Worm (Caenorhabditis elegans) whole organism, mixed stage, embryonic: Measurements from ENCODE around the gene C34E7.3.

Source experiments
- M03D4.4 ChIP-seq: sonication (generic microtip); optimal IDR thresholded peaks from 2 replicates; lab custom pipeline; 2017; ENCODE audit warnings: mild to moderate bottlenecking, missing genetic modification characterization, missing compliant biosample characterization
- ceh-39 ChIP-seq: fragments of 150-350 bp; optimal IDR thresholded peaks from 2 replicates; lab custom pipeline; 2014; ENCODE audit warnings: missing biosample characterization, missing genetic modification characterization
- ceh-83 ChIP-seq: fragments of 200-800 bp; sonication (Bioruptor generic); optimal IDR thresholded peaks from 2 replicates; lab custom pipeline; 2018; ENCODE audit warnings: mild to moderate bottlenecking, missing genetic modification characterization, missing compliant biosample characterization
- ces-1 ChIP-seq: fragments of 150-350 bp; optimal IDR thresholded peaks from 2 replicates; lab custom pipeline; 2014; ENCODE audit warnings: missing biosample characterization, missing genetic modification reagents, missing genetic modification characterization
- cnd-1 ChIP-seq: fragments of 200-800 bp; sonication (Bioruptor generic); optimal IDR thresholded peaks from 2 replicates; lab custom pipeline; 2018; ENCODE audit warnings: mild to moderate bottlenecking, missing genetic modification characterization, missing compliant biosample characterization
- drap-1 ChIP-seq: fragments of 200-800 bp; sonication (Bioruptor generic); optimal IDR thresholded peaks from 3 replicates; lab custom pipeline; 2018; ENCODE audit warnings: mild to moderate bottlenecking, missing genetic modification characterization, missing compliant biosample characterization
- elt-1 ChIP-seq: sonication (generic microtip); optimal IDR thresholded peaks from 2 replicates; lab custom pipeline; 2017; ENCODE audit warnings: missing genetic modification characterization, mild to moderate bottlenecking, missing compliant biosample characterization, antibody characterized with exemption, moderate library complexity, borderline replicate concordance; ENCODE audit not compliant: insufficient read depth
- elt-3 ChIP-seq: fragments of 150-350 bp; optimal IDR thresholded peaks from 2 replicates; lab custom pipeline; 2014; ENCODE audit warnings: missing biosample characterization, missing genetic modification characterization
- flh-1 ChIP-seq: fragments of 200-800 bp; sonication (Bioruptor generic); optimal IDR thresholded peaks from 2 replicates; lab custom pipeline; 2018; ENCODE audit warnings: mild to moderate bottlenecking, missing genetic modification characterization, moderate library complexity, missing compliant biosample characterization
- ham-2 ChIP-seq: fragments of 200-800 bp; sonication (Bioruptor generic); optimal IDR thresholded peaks from 2 replicates; lab custom pipeline; 2018; ENCODE audit warnings: mild to moderate bottlenecking, missing genetic modification characterization, missing compliant biosample characterization
- hlh-1 ChIP-seq: fragments of 150-350 bp; optimal IDR thresholded peaks from 2 replicates; lab custom pipeline; 2014; ENCODE audit warnings: missing biosample characterization, missing genetic modification reagents, missing genetic modification characterization
- lin-13 ChIP-seq: fragments of 150-350 bp; optimal IDR thresholded peaks from 2 replicates; lab custom pipeline; 2014; ENCODE audit warnings: missing biosample characterization, missing genetic modification characterization
- lsy-2 ChIP-seq: fragments of 150-350 bp; optimal IDR thresholded peaks from 2 replicates; lab custom pipeline; 2014; ENCODE audit warnings: missing biosample characterization, missing genetic modification characterization
- mep-1 ChIP-seq: fragments of 150-350 bp; optimal IDR thresholded peaks from 2 replicates; lab custom pipeline; 2017; ENCODE audit warnings: missing biosample characterization, missing genetic modification reagents, missing genetic modification characterization, inconsistent platforms
- nhr-12 ChIP-seq: fragments of 150-350 bp; optimal IDR thresholded peaks from 2 replicates; lab custom pipeline; 2014; ENCODE audit warnings: missing biosample characterization, missing genetic modification characterization
- nhr-2 ChIP-seq: fragments of 150-350 bp; optimal IDR thresholded peaks from 2 replicates; lab custom pipeline; 2014; ENCODE audit warnings: missing biosample characterization, missing genetic modification characterization
- nhr-237 ChIP-seq: fragments of 150-350 bp; optimal IDR thresholded peaks from 2 replicates; lab custom pipeline; 2014; ENCODE audit warnings: missing biosample characterization, missing genetic modification characterization
- nhr-28 ChIP-seq: fragments of 150-350 bp; optimal IDR thresholded peaks from 2 replicates; lab custom pipeline; 2014; ENCODE audit warnings: missing biosample characterization, missing genetic modification characterization
- pha-4 ChIP-seq: fragments of 150-350 bp; optimal IDR thresholded peaks from 2 replicates; lab custom pipeline; 2018; ENCODE audit warnings: missing biosample characterization, missing genetic modification reagents, missing genetic modification characterization
- sem-2 ChIP-seq: fragments of 200-800 bp; sonication (Bioruptor generic); optimal IDR thresholded peaks from 2 replicates; lab custom pipeline; 2018; ENCODE audit warnings: mild to moderate bottlenecking, missing genetic modification characterization, missing compliant biosample characterization
- snpc-4 ChIP-seq: fragments of 150-350 bp; optimal IDR thresholded peaks from 2 replicates; lab custom pipeline; 2014; ENCODE audit warnings: missing biosample characterization, missing genetic modification characterization
- sptf-1 ChIP-seq: sonication (generic microtip); optimal IDR thresholded peaks from 2 replicates; lab custom pipeline; 2017; ENCODE audit warnings: mild to moderate bottlenecking, missing genetic modification characterization, moderate library complexity, missing compliant biosample characterization
- tbx-8 ChIP-seq: fragments of 200-800 bp; sonication (Bioruptor generic); optimal IDR thresholded peaks from 2 replicates; lab custom pipeline; 2018; ENCODE audit warnings: mild to moderate bottlenecking, missing genetic modification characterization, moderate library complexity, missing compliant biosample characterization
- unc-120 ChIP-seq: sonication (generic microtip); optimal IDR thresholded peaks from 2 replicates; lab custom pipeline; 2017; ENCODE audit warnings: missing genetic modification characterization, missing compliant biosample characterization; ENCODE audit not compliant: poor library complexity, severe bottlenecking
- unc-39 ChIP-seq: fragments of 150-350 bp; optimal IDR thresholded peaks from 2 replicates; lab custom pipeline; 2014; ENCODE audit warnings: missing biosample characterization, missing genetic modification characterization
- unc-62 ChIP-seq: fragments of 150-350 bp; optimal IDR thresholded peaks from 2 replicates; lab custom pipeline; 2014; ENCODE audit warnings: missing biosample characterization, missing genetic modification reagents, missing genetic modification characterization
- zip-8 ChIP-seq: fragments of 150-350 bp; optimal IDR thresholded peaks from 2 replicates; lab custom pipeline; 2014; ENCODE audit warnings: missing biosample characterization, missing genetic modification characterization
- ztf-11 ChIP-seq: fragments of 150-350 bp; optimal IDR thresholded peaks from 2 replicates; lab custom pipeline; 2014; ENCODE audit warnings: missing biosample characterization, missing genetic modification characterization

Gene C34E7.3

ce11 chrX:12899140-12899888 is 30.7 kb upstream of the C34E7.3 start:
- no peak for TF ChIP-seq nhr-12 (tag; lab: Kevin White, UChicago)
- TF ChIP-seq hlh-1 (tag; lab: Kevin White, UChicago): no peak
- TF ChIP-seq cnd-1: no peak
- no peak for TF ChIP-seq flh-1
- TF ChIP-seq lsy-2 (tag; lab: Kevin White, UChicago): no peak
- no peak for TF ChIP-seq mep-1 (tag; lab: Kevin White, UChicago)
- no peak for TF ChIP-seq drap-1 (GFP tag; lab: Kevin White, UChicago)
- TF ChIP-seq snpc-4 (tag; lab: Kevin White, UChicago): no peak
- TF ChIP-seq lin-13 (tag; lab: Kevin White, UChicago): no peak

ce11 chrX:12902057-12902652 is 27.9 kb upstream of the C34E7.3 start:
- TF ChIP-seq tbx-8 (GFP tag; lab: Kevin White, UChicago) (no peak), ces-1 (GFP tag; lab: Kevin White, UChicago) (peak; percentile 88), zip-8 (tag; lab: Kevin White, UChicago) (no peak), sptf-1 (tag; lab: Kevin White, UChicago) (peak; percentile 26)
- TF ChIP-seq, all 35 proteins: peak for 2

ce11 chrX:12903810-12904209 is 26.3 kb upstream of the C34E7.3 start:
- TF ChIP-seq cnd-1 (no peak), ces-1 (GFP tag; lab: Kevin White, UChicago) (peak; percentile 2), mep-1 (tag; lab: Kevin White, UChicago) (peak; percentile 39), ham-2 (GFP tag; lab: Kevin White, UChicago) (no peak)

DNA sequence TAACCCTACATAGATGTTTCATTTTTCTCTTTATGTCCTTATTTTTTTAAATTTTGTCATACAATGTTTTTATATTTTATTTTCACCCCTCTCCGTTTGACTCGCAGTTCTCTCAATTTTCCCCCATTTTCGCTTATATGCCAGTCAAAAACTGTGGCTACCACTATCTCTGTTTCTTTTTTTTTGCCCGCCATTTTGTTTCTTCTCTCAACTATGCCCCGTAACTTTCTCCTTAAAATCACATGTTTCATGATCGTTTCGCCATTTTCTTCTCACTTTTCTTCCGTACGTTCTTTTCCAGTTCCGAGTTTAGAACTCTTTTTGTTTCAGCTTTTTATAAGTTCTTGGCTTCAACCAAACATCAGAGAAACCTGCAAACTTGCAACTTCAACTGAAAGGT is 22.6 kb upstream of the C34E7.3 start, which contains the start of gene pqn-18:
Gene pqn-18 (plus strand): TSS at position 331 of the 400 bp plus-strand sequence.
- TF ChIP-seq zip-8 (tag; lab: Kevin White, UChicago) (no peak), ceh-83 (GFP tag; lab: Kevin White, UChicago) (no peak), lsy-2 (tag; lab: Kevin White, UChicago) (no peak), M03D4.4 (no peak), hlh-1 (tag; lab: Kevin White, UChicago) (no peak), mep-1 (tag; lab: Kevin White, UChicago) (no peak), ceh-39 (tag; lab: Kevin White, UChicago) (no peak), elt-3 (tag; lab: Kevin White, UChicago) (no peak), sem-2 (GFP tag; lab: Kevin White, UChicago) (no peak), nhr-28 (no peak)

DNA sequence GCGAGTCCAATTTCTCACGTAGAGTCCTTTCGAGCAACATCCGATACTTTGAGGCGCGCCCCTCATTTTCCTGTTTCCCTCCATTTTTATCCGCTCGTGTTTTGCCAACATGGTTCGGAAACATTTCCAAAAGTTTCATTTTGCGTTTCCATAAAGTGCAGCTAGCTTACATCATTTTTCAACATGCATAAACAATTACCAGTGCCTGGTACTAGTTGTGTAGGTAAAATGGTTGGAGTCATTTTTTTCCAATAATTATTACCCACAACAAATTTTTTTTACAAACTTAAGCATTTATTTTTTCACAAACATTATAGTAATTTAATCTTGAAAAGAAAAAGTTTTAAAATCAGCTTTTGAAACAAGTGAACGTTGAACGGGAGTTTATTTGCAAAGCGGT is 21.3 kb upstream of the C34E7.3 start:
- TF ChIP-seq mep-1 (tag; lab: Kevin White, UChicago) (no peak), nhr-237 (no peak), sptf-1 (tag; lab: Kevin White, UChicago) (no peak), ztf-11 (tag; lab: Kevin White, UChicago) (no peak), tbx-8 (GFP tag; lab: Kevin White, UChicago) (no peak), drap-1 (GFP tag; lab: Kevin White, UChicago) (no peak), unc-120 (tag; lab: Kevin White, UChicago) (no peak), M03D4.4 (no peak), hlh-1 (tag; lab: Kevin White, UChicago) (no peak), nhr-28 (no peak), unc-62 (GFP tag; lab: Kevin White, UChicago) (no peak), ceh-83 (GFP tag; lab: Kevin White, UChicago) (no peak), lsy-2 (tag; lab: Kevin White, UChicago) (no peak), elt-1 (tag; lab: Kevin White, UChicago) (no peak), nhr-2 (tag; lab: Kevin White, UChicago) (no peak), flh-1 (no peak), elt-3 (tag; lab: Kevin White, UChicago) (no peak), unc-39 (tag; lab: Kevin White, UChicago) (no peak)

DNA sequence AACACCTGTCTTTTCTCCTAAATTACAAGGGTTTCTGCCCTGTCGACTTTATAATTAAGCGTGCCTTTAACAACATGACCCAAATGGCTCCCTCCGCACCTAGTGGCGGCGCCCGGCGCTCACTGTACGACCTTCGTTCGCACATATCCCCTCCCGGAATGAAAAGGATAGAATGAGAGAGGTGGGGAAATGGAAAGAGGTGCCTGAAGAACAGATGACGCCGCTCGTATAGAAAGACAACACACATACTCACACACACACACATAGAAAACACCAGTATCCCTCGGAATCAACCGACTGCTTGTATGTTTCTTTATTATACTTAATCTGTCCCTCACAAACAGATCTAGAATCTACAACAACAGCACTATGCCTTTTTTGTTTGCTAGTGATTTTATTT is 20.2 kb upstream of the C34E7.3 start:
- TF ChIP-seq ces-1 (GFP tag; lab: Kevin White, UChicago): no peak
- no peak for TF ChIP-seq nhr-2 (tag; lab: Kevin White, UChicago)
- TF ChIP-seq unc-120 (tag; lab: Kevin White, UChicago): peak; percentile 31
- TF ChIP-seq drap-1 (GFP tag; lab: Kevin White, UChicago): no peak
- TF ChIP-seq ceh-83 (GFP tag; lab: Kevin White, UChicago): no peak
- no peak for TF ChIP-seq pha-4 (tag; lab: Kevin White, UChicago)
- peak; percentile 85 for TF ChIP-seq hlh-1 (tag; lab: Kevin White, UChicago)
- TF ChIP-seq lin-13 (tag; lab: Kevin White, UChicago): no peak
